Fruit fly (Drosophila melanogaster): Measurements from ENCODE around the gene CG14109.

The CG14109 gene

DNA sequence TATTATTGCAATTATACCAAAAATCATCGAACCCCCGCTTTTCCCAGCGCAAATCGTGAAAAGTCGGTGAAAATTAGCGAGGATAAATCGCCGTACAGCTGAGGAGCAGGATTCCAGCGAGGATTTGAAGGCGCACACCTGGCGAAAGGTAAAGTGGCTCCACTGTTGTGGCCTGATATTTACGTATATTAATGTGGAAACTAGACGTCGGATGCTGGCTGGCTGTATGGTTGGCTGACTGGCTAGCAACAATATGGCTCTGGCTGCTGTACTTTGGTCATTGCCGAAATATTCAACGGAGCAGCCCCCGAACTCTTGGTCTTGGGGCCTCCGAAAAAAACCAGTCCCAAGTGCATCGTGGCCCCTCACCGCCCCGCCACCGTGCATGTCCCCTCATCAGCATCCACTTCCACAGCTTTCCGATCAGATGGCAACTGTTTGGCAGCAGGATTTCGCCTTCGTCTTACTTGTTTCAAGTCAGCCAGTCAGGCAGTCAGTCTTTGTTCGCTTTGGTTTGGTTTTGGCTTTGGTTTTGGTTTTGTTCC lies 46.2 kb downstream of the CG14109 start (continued):
- TF ChIP-seq bbx (GFP tag; IDR thresholded peaks at IDR 0.05; ENCODE audit: partially characterized antibody) (no peak), Hsf (GFP tag; optimal IDR thresholded peaks at IDR 0.05) (no peak), sc (optimal IDR thresholded peaks at IDR 0.05) (no peak), sc (GFP tag; optimal IDR thresholded peaks at IDR 0.05) (no peak), CG31388 (GFP tag; optimal IDR thresholded peaks at IDR 0.05) (no peak), Dek (tag; optimal IDR thresholded peaks at IDR 0.05) (no peak), YL-1 (GFP tag; optimal IDR thresholded peaks at IDR 0.05) (peak; percentile 14), Vsx1 (GFP tag; optimal IDR thresholded peaks at IDR 0.05) (no peak), ab (GFP tag; optimal IDR thresholded peaks at IDR 0.05) (no peak), tgo (GFP tag; IDR thresholded peaks at IDR 0.05) (no peak), ac (GFP tag; optimal IDR thresholded peaks at IDR 0.05) (no peak), Hr3 (GFP tag; optimal IDR thresholded peaks at IDR 0.05) (no peak), Asciz (GFP tag; optimal IDR thresholded peaks at IDR 0.05) (no peak), esg (GFP tag; conservative IDR thresholded peaks at IDR 0.05) (no peak), dmrt99B (tag; optimal IDR thresholded peaks at IDR 0.05) (no peak), CG5180 (GFP tag; optimal IDR thresholded peaks at IDR 0.05) (no peak), ttk (GFP tag; IDR thresholded peaks at IDR 0.05) (no peak), zfh1 (GFP tag; IDR thresholded peaks at IDR 0.05) (no peak), Med (GFP tag) (peak; percentile 72), MESR4 (GFP tag; optimal IDR thresholded peaks at IDR 0.05) (peak; percentile 95), lilli (GFP tag; optimal IDR thresholded peaks at IDR 0.05) (no peak), Oaz (GFP tag; IDR thresholded peaks at IDR 0.05) (no peak), Ravus (GFP tag; IDR thresholded peaks at IDR 0.05) (no peak), CG8765 (GFP tag; IDR thresholded peaks at IDR 0.05) (no peak), en (GFP tag; optimal IDR thresholded peaks at IDR 0.05) (no peak), vnd (GFP tag; IDR thresholded peaks at IDR 0.05; ENCODE audit: partially characterized antibody) (0 out of 3 replicates have a peak, but pooled peaks have one; percentile 1), sd (tag; optimal IDR thresholded peaks at IDR 0.05) (no peak), CG2202 (tag; optimal IDR thresholded peaks at IDR 0.05) (no peak), CG1647 (GFP tag; optimal IDR thresholded peaks at IDR 0.05) (no peak), CG34422 (GFP tag; IDR thresholded peaks at IDR 0.05) (no peak), MBD-R2 (GFP tag; IDR thresholded peaks at IDR 0.05) (no peak), CG18764 (GFP tag; optimal IDR thresholded peaks at IDR 0.05) (no peak), CG9797 (GFP tag; optimal IDR thresholded peaks at IDR 0.05) (no peak), CG7928 (GFP tag; optimal IDR thresholded peaks at IDR 0.05) (no peak), wdn (GFP tag; IDR thresholded peaks at IDR 0.05) (no peak), cad (GFP tag; optimal IDR thresholded peaks at IDR 0.05) (no peak), unc-4 (GFP tag; IDR thresholded peaks at IDR 0.05; ENCODE audit: partially characterized antibody) (no peak; the same call in none of the 2 replicates), z (GFP tag; IDR thresholded peaks at IDR 0.05) (no peak), CG17829 (tag; optimal IDR thresholded peaks at IDR 0.05) (no peak), sima (GFP tag; optimal IDR thresholded peaks at IDR 0.05) (no peak), Atf3 (GFP tag; optimal IDR thresholded peaks at IDR 0.05) (no peak), CG33557 (GFP tag; optimal IDR thresholded peaks at IDR 0.05) (no peak), CG1233 (GFP tag; optimal IDR thresholded peaks at IDR 0.05) (no peak), nom (GFP tag; optimal IDR thresholded peaks at IDR 0.05) (peak; percentile 51), tin (GFP tag; optimal IDR thresholded peaks at IDR 0.05) (no peak), CrebB (tag; optimal IDR thresholded peaks at IDR 0.05) (no peak), bsh (GFP tag; optimal IDR thresholded peaks at IDR 0.05) (peak in 1 of 2 experiments; percentile 33), CG10267 (tag; optimal IDR thresholded peaks at IDR 0.05) (no peak), hbn (GFP tag; IDR thresholded peaks at IDR 0.05; ENCODE audit: partially characterized antibody) (0 out of 2 replicates have a peak, but pooled peaks have one; percentile 2), vfl (GFP tag; optimal IDR thresholded peaks at IDR 0.05) (no peak), CG14860 (GFP tag; IDR thresholded peaks at IDR 0.05; ENCODE audit: partially characterized antibody) (no peak)
